Fruit fly (Drosophila melanogaster): ENCODE results near the gene CG46339.

Gene CG46339

dm6 chr3R:26937423-26937822, 21.9 kb downstream of the CG46339 start (continued):
- TF ChIP-seq hth (optimal IDR thresholded peaks at IDR 0.05) (no peak), nerfin-2 (GFP tag; IDR thresholded peaks at IDR 0.05; ENCODE audit: partially characterized antibody) (no peak), CG16815 (GFP tag; optimal IDR thresholded peaks at IDR 0.05) (no peak), emc (GFP tag; optimal IDR thresholded peaks at IDR 0.05) (no peak), Side (GFP tag; optimal IDR thresholded peaks at IDR 0.05) (no peak), CG13287 (GFP tag; IDR thresholded peaks at IDR 0.05; ENCODE audit: partially characterized antibody) (no peak), CG6854 (GFP tag; optimal IDR thresholded peaks at IDR 0.05) (peak; percentile 9), bbx (GFP tag; IDR thresholded peaks at IDR 0.05; ENCODE audit: partially characterized antibody) (no peak), Chrac-16 (GFP tag; optimal IDR thresholded peaks at IDR 0.05) (peak; percentile 12), nerfin-1 (tag; optimal IDR thresholded peaks at IDR 0.05) (peak; percentile 23), CG12659 (GFP tag; optimal IDR thresholded peaks at IDR 0.05) (peak; percentile 52), CG8388 (GFP tag; optimal IDR thresholded peaks at IDR 0.05) (peak; percentile 91), CG1529 (GFP tag; optimal IDR thresholded peaks at IDR 0.05) (peak; percentile 27), CG3163 (GFP tag; optimal IDR thresholded peaks at IDR 0.05) (no peak), gfzf (GFP tag; optimal IDR thresholded peaks at IDR 0.05) (no peak), CG3407 (GFP tag; optimal IDR thresholded peaks at IDR 0.05) (peak; percentile 1), Sry-β (GFP tag; optimal IDR thresholded peaks at IDR 0.05) (no peak), bigmax (GFP tag; optimal IDR thresholded peaks at IDR 0.05) (no peak), Blimp-1 (GFP tag; optimal IDR thresholded peaks at IDR 0.05) (peak; percentile 40), CG14667 (GFP tag; IDR thresholded peaks at IDR 0.05) (no peak), ken (GFP tag; IDR thresholded peaks at IDR 0.05) (no peak), Gsc (GFP tag; IDR thresholded peaks at IDR 0.05) (no peak), Ets97D (GFP tag; optimal IDR thresholded peaks at IDR 0.05) (no peak), ase (GFP tag; IDR thresholded peaks at IDR 0.05) (no peak), CG8290 (GFP tag; optimal IDR thresholded peaks at IDR 0.05) (no peak), CG8290 (tag; optimal IDR thresholded peaks at IDR 0.05) (no peak), crc (GFP tag; optimal IDR thresholded peaks at IDR 0.05) (peak; percentile 16), mam (GFP tag; optimal IDR thresholded peaks at IDR 0.05) (peak; percentile 47), CG15011 (GFP tag; optimal IDR thresholded peaks at IDR 0.05) (no peak), Myb (GFP tag; optimal IDR thresholded peaks at IDR 0.05) (peak; percentile 11), tx (GFP tag; optimal IDR thresholded peaks at IDR 0.05) (no peak), kay (GFP tag; optimal IDR thresholded peaks at IDR 0.05) (no peak), Med (GFP tag) (peak; percentile 84), CG17359 (tag; optimal IDR thresholded peaks at IDR 0.05) (peak; percentile 26), lmd (GFP tag; IDR thresholded peaks at IDR 0.05) (peak; percentile 53), CG2120 (GFP tag; optimal IDR thresholded peaks at IDR 0.05) (peak; percentile 50), Fer1 (GFP tag; optimal IDR thresholded peaks at IDR 0.05) (peak; percentile 43), chinmo (GFP tag; IDR thresholded peaks at IDR 0.05; ENCODE audit: partially characterized antibody) (no peak), CG9609 (GFP tag; optimal IDR thresholded peaks at IDR 0.05) (peak; percentile 39), CG15601 (tag; optimal IDR thresholded peaks at IDR 0.05) (peak; percentile 16), CG13296 (GFP tag; optimal IDR thresholded peaks at IDR 0.05) (peak; percentile 39), gem (tag; optimal IDR thresholded peaks at IDR 0.05) (no peak), bcd (GFP tag; optimal IDR thresholded peaks at IDR 0.05) (peak; percentile 19), CG2678 (tag; optimal IDR thresholded peaks at IDR 0.05) (peak; percentile 68), CG34376 (GFP tag; optimal IDR thresholded peaks at IDR 0.05) (peak; percentile 6), cas (GFP tag; IDR thresholded peaks at IDR 0.05) (no peak), zfh1 (GFP tag; IDR thresholded peaks at IDR 0.05) (0 out of 3 replicates have a peak, but pooled peaks have one; percentile 31), pum (GFP tag; optimal IDR thresholded peaks at IDR 0.05) (no peak), otp (GFP tag; IDR thresholded peaks at IDR 0.05) (no peak), CG6689 (GFP tag; IDR thresholded peaks at IDR 0.05) (0 out of 2 replicates have a peak, but pooled peaks have one; percentile 25), dysf (GFP tag; IDR thresholded peaks at IDR 0.05) (peak; percentile 59; the same call in 2 of the 3 replicates), CG4854 (GFP tag; optimal IDR thresholded peaks at IDR 0.05) (peak; percentile 18)
